Fruit fly (Drosophila melanogaster) whole organism, embryonic: ENCODE data around the gene CG5003.
A peak's percentile ranks its signal among the peaks of the same experiment; 100 is the strongest.

Experiments used
- Asciz ChIP-seq: fragments of 200-800 bp; sonication (Bioruptor generic); optimal IDR thresholded peaks from 2 replicates; lab custom pipeline; 2017; ENCODE audit warnings: missing biosample characterization, mild to moderate bottlenecking, missing genetic modification characterization, missing genetic modification reagents
- Bgb ChIP-seq: fragments of 200-800 bp; sonication (Bioruptor generic); IDR thresholded peaks from 2 replicates; pipeline ENCODE4 v1.3.6; 2022; ENCODE audit warnings: missing biosample characterization, missing genetic modification characterization; ENCODE audit not compliant: partially characterized antibody
- C15 ChIP-seq: fragments of 200-800 bp; sonication (Bioruptor generic); IDR thresholded peaks from 3 replicates; pipeline ENCODE4 v1.3.6; 2022; ENCODE audit warnings: missing biosample characterization, missing genetic modification characterization
- CG10267 ChIP-seq: fragments of 200-800 bp; sonication (Bioruptor generic); optimal IDR thresholded peaks from 2 replicates; lab custom pipeline; 2018; ENCODE audit warnings: missing biosample characterization, mild to moderate bottlenecking, missing genetic modification characterization, moderate library complexity
- CG13287 ChIP-seq: fragments of 200-800 bp; sonication (Bioruptor generic); IDR thresholded peaks from 2 replicates; pipeline ENCODE4 v1.3.6; 2022; ENCODE audit warnings: missing biosample characterization, missing genetic modification characterization; ENCODE audit not compliant: partially characterized antibody
- CG14965 ChIP-seq: fragments of 200-800 bp; sonication (Bioruptor generic); optimal IDR thresholded peaks from 2 replicates; lab custom pipeline; 2016; ENCODE audit warnings: missing biosample characterization, missing genetic modification characterization, borderline replicate concordance
- CG1647 ChIP-seq: fragments of 200-800 bp; sonication (Bioruptor generic); optimal IDR thresholded peaks from 3 replicates; lab custom pipeline; 2016; ENCODE audit warnings: missing biosample characterization, missing genetic modification characterization
- CG16863 ChIP-seq: fragments of 200-800 bp; sonication (Bioruptor generic); optimal IDR thresholded peaks from 3 replicates; lab custom pipeline; 2016; ENCODE audit warnings: missing biosample characterization, missing genetic modification characterization
- CG2116 ChIP-seq: fragments of 200-800 bp; sonication (Bioruptor generic); optimal IDR thresholded peaks from 3 replicates; lab custom pipeline; 2018; ENCODE audit warnings: missing biosample characterization, mild to moderate bottlenecking, missing genetic modification characterization
- CG2120 ChIP-seq: fragments of 200-800 bp; sonication (Bioruptor generic); optimal IDR thresholded peaks from 3 replicates; lab custom pipeline; 2016; ENCODE audit warnings: missing biosample characterization, missing genetic modification characterization
- CG33557 ChIP-seq: fragments of 200-800 bp; sonication (Bioruptor generic); optimal IDR thresholded peaks from 2 replicates; lab custom pipeline; 2019; ENCODE audit warnings: missing biosample characterization, mild to moderate bottlenecking, missing genetic modification characterization, moderate library complexity
- CG34376 ChIP-seq: fragments of 200-800 bp; sonication (Bioruptor generic); optimal IDR thresholded peaks from 2 replicates; lab custom pipeline; 2018; ENCODE audit warnings: missing biosample characterization, mild to moderate bottlenecking, missing genetic modification characterization
- CG4328 ChIP-seq: fragments of 200-800 bp; sonication (Bioruptor generic); optimal IDR thresholded peaks from 3 replicates; lab custom pipeline; 2017; ENCODE audit warnings: missing biosample characterization, missing genetic modification reagents, missing genetic modification characterization
- CG6175 ChIP-seq: fragments of 200-800 bp; sonication (Bioruptor generic); IDR thresholded peaks from 3 replicates; pipeline ENCODE4 v1.3.6; 2022; ENCODE audit warnings: missing biosample characterization, missing genetic modification characterization
- CG6683 ChIP-seq: fragments of 200-800 bp; sonication (Bioruptor generic); optimal IDR thresholded peaks from 2 replicates; lab custom pipeline; 2017; ENCODE audit warnings: missing biosample characterization, mild to moderate bottlenecking, missing genetic modification characterization, missing genetic modification reagents
- CG7928 ChIP-seq: fragments of 200-800 bp; sonication (Bioruptor generic); optimal IDR thresholded peaks from 2 replicates; lab custom pipeline; 2017; ENCODE audit warnings: missing biosample characterization, mild to moderate bottlenecking, missing genetic modification characterization
- CG9797 ChIP-seq: fragments of 200-800 bp; sonication (Bioruptor generic); optimal IDR thresholded peaks from 3 replicates; lab custom pipeline; 2018; ENCODE audit warnings: missing biosample characterization, mild to moderate bottlenecking, missing genetic modification characterization
- E2f1 ChIP-seq: fragments of 200-800 bp; sonication (Bioruptor generic); IDR thresholded peaks from 2 replicates; pipeline ENCODE4 v1.3.6; 2022; ENCODE audit warnings: missing biosample characterization, missing genetic modification characterization
- Ets97D ChIP-seq: fragments of 200-800 bp; sonication (Bioruptor generic); optimal IDR thresholded peaks from 3 replicates; lab custom pipeline; 2016; ENCODE audit warnings: missing biosample characterization, missing genetic modification characterization
- GATAe ChIP-seq: fragments of 200-800 bp; sonication (Bioruptor generic); conservative IDR thresholded peaks from 2 replicates; pipeline ENCODE4 v1.3.6; 2022; ENCODE audit warnings: missing biosample characterization, missing genetic modification characterization
- HLH3B ChIP-seq: fragments of 200-800 bp; sonication (Bioruptor generic); IDR thresholded peaks from 2 replicates; pipeline ENCODE4 v1.3.6; 2022; ENCODE audit warnings: missing biosample characterization, missing genetic modification characterization
- MESR4 ChIP-seq: fragments of 200-800 bp; sonication (Bioruptor generic); optimal IDR thresholded peaks from 2 replicates; lab custom pipeline; 2018; ENCODE audit warnings: missing biosample characterization, mild to moderate bottlenecking, missing genetic modification characterization, moderate library complexity
- Med ChIP-seq: fragments of 200-800 bp; sonication (Bioruptor generic); peaks from one replicate; lab custom pipeline; 2016; ENCODE audit warnings: missing biosample characterization, missing genetic modification characterization, mild to moderate bottlenecking, inconsistent platforms, moderate library complexity
- Rfx ChIP-seq: fragments of 200-800 bp; sonication (Bioruptor generic); IDR thresholded peaks from 2 replicates; pipeline ENCODE4 v1.3.6; 2022; ENCODE audit warnings: missing biosample characterization, missing genetic modification characterization
- Rx ChIP-seq: fragments of 200-800 bp; sonication (Bioruptor generic); IDR thresholded peaks from 2 replicates; pipeline ENCODE4 v1.3.6; 2022; ENCODE audit warnings: missing biosample characterization, missing genetic modification characterization
- Sox100B ChIP-seq: fragments of 200-800 bp; sonication (Bioruptor generic); optimal IDR thresholded peaks from 3 replicates; lab custom pipeline; 2018; ENCODE audit warnings: missing biosample characterization, mild to moderate bottlenecking, missing genetic modification characterization
- Sox102F ChIP-seq: fragments of 200-800 bp; sonication (Bioruptor generic); optimal IDR thresholded peaks from 2 replicates; lab custom pipeline; 2018; ENCODE audit warnings: missing biosample characterization, mild to moderate bottlenecking, missing genetic modification characterization, moderate library complexity
- Usf ChIP-seq: fragments of 200-800 bp; sonication (Bioruptor generic); optimal IDR thresholded peaks from 2 replicates; lab custom pipeline; 2017; ENCODE audit warnings: missing genotype, missing biosample characterization, missing genetic modification characterization
- chif ChIP-seq, 2 experiments: fragments of 200-800 bp; sonication (Bioruptor generic); optimal IDR thresholded peaks; 3 replicates each; lab custom pipeline; 2016; ENCODE audit warnings: missing biosample characterization in 2 of 2, missing genetic modification characterization in 2 of 2
- crp ChIP-seq, 2 experiments: fragments of 200-800 bp; sonication (Bioruptor generic); optimal IDR thresholded peaks; 2 replicates in 1 of 2; 3 replicates in 1 of 2; lab custom pipeline; 2017; ENCODE audit warnings: missing biosample characterization in 2 of 2, missing genetic modification characterization in 2 of 2, mild to moderate bottlenecking in 1 of 2, moderate library complexity in 1 of 2
- dysf ChIP-seq: fragments of 200-800 bp; sonication (Bioruptor generic); IDR thresholded peaks from 3 replicates; pipeline ENCODE4 v1.3.6; 2022; ENCODE audit warnings: missing biosample characterization, missing genetic modification characterization
- emc ChIP-seq: fragments of 200-800 bp; sonication (Bioruptor generic); optimal IDR thresholded peaks from 2 replicates; lab custom pipeline; 2016; ENCODE audit warnings: missing biosample characterization, missing genetic modification characterization
- ems ChIP-seq: fragments of 200-800 bp; sonication (Bioruptor generic); optimal IDR thresholded peaks from 3 replicates; lab custom pipeline; 2016; ENCODE audit warnings: missing biosample characterization, missing genetic modification characterization
- eve ChIP-seq, 2 experiments: fragments of >200 bp; optimal IDR thresholded peaks; 2 replicates each; lab custom pipeline; 2017; ENCODE audit warnings: missing biosample characterization in 2 of 2, missing genetic modification characterization in 2 of 2
- grn ChIP-seq: fragments of 200-800 bp; sonication (Bioruptor generic); optimal IDR thresholded peaks from 3 replicates; lab custom pipeline; 2017; ENCODE audit warnings: missing biosample characterization, missing genetic modification characterization
- gsb ChIP-seq: fragments of 200-800 bp; sonication (Bioruptor generic); IDR thresholded peaks from 2 replicates; pipeline ENCODE4 v1.3.6; 2022; ENCODE audit warnings: missing biosample characterization, missing genetic modification characterization
- lmd ChIP-seq: fragments of 200-800 bp; sonication (Bioruptor generic); IDR thresholded peaks from 2 replicates; pipeline ENCODE4 v1.3.6; 2022; ENCODE audit warnings: missing biosample characterization, missing genetic modification characterization
- nmo ChIP-seq: fragments of 200-800 bp; sonication (Bioruptor generic); optimal IDR thresholded peaks from 2 replicates; lab custom pipeline; 2018; ENCODE audit warnings: missing biosample characterization, mild to moderate bottlenecking, missing genetic modification characterization, moderate library complexity
- onecut ChIP-seq: fragments of 200-800 bp; sonication (Bioruptor generic); IDR thresholded peaks from 2 replicates; pipeline ENCODE4 v1.3.6; 2022; ENCODE audit warnings: missing biosample characterization, missing genetic modification characterization
- pan ChIP-seq, 4 experiments: fragments of >200 bp in 3 of 4; fragments of 200-800 bp in 1 of 4; sonication (Bioruptor generic) in 1 of 4; optimal IDR thresholded peaks in 3 of 4; IDR thresholded peaks in 1 of 4; 2 replicates each; pipeline versions ENCODE4 v1.3.6 to Lab custom; 2017 to 2022; ENCODE audit warnings: missing biosample characterization in 2 of 4, missing genetic modification characterization in 2 of 4, mixed read lengths in 1 of 4
- pb ChIP-seq: fragments of 200-800 bp; sonication (Bioruptor generic); optimal IDR thresholded peaks from 3 replicates; lab custom pipeline; 2016; ENCODE audit warnings: missing biosample characterization, missing genetic modification characterization
- sc ChIP-seq, 3 experiments: fragments of >200 bp in 2 of 3; fragments of 200-800 bp in 1 of 3; sonication (Bioruptor generic) in 1 of 3; optimal IDR thresholded peaks; 2 replicates in 2 of 3; 3 replicates in 1 of 3; lab custom pipeline; 2017; ENCODE audit warnings: mild to moderate bottlenecking in 1 of 3, missing biosample characterization in 1 of 3, missing genetic modification characterization in 1 of 3, missing genetic modification reagents in 1 of 3
- slbo ChIP-seq: fragments of 200-800 bp; sonication (Bioruptor generic); IDR thresholded peaks from 2 replicates; pipeline ENCODE4 v1.3.6; 2022; ENCODE audit warnings: missing biosample characterization, missing genetic modification characterization
- sna ChIP-seq: fragments of 200-800 bp; sonication (Bioruptor generic); IDR thresholded peaks from 2 replicates; pipeline ENCODE4 v1.3.6; 2022; ENCODE audit warnings: missing biosample characterization, missing genetic modification characterization; ENCODE audit not compliant: partially characterized antibody
- sug ChIP-seq: fragments of 200-800 bp; optimal IDR thresholded peaks from 2 replicates; lab custom pipeline; 2019; ENCODE audit warnings: missing biosample characterization, mild to moderate bottlenecking, missing genetic modification characterization, moderate library complexity
- tna ChIP-seq: fragments of 200-800 bp; sonication (Bioruptor generic); IDR thresholded peaks from 2 replicates; pipeline ENCODE4 v1.3.6; 2022; ENCODE audit warnings: missing biosample characterization, missing genetic modification characterization; ENCODE audit not compliant: partially characterized antibody
- vnd ChIP-seq: fragments of 200-800 bp; sonication (Bioruptor generic); IDR thresholded peaks from 3 replicates; pipeline ENCODE4 v1.3.6; 2022; ENCODE audit warnings: missing biosample characterization, missing genetic modification characterization; ENCODE audit not compliant: partially characterized antibody
- vvl ChIP-seq: fragments of 200-800 bp; sonication (Bioruptor generic); IDR thresholded peaks from 2 replicates; pipeline ENCODE4 v1.3.6; 2022; ENCODE audit warnings: missing biosample characterization, missing genetic modification characterization

CG5003 gene

DNA sequence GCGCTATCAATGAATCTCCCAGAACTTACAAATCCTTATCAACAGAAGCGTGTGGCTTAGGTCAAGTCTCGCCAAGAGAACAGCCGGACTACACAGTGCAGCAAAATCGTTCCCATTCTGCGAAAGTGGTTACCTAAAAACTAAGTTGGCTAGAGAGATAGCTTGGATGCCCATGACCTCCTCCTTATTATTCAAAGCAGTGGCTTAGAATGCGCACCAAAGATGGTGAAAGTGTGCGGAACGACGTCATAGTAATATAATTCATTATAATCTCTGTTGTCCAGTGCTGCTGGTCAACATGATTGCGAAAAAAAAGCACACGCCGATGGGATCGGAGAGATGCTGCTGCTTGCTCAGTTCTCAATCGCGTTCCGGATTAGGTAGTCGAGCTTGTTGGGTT is 38.2 kb upstream of the CG5003 start, which contains the start of gene Nep7 (continued):
- TF ChIP-seq emc (no peak), Ets97D (no peak), Usf (GFP tag; lab: Kevin White, UChicago) (no peak), CG34376 (peak; percentile 81), Rfx (GFP tag; lab: Robert Waterston, UW) (0 out of 2 replicates have a peak, but pooled peaks have one; percentile 28), Sox100B (no peak), slbo (GFP tag; lab: Robert Waterston, UW) (0 out of 2 replicates have a peak, but pooled peaks have one; percentile 35), CG2120 (peak; percentile 26), C15 (GFP tag; lab: Robert Waterston, UW) (0 out of 3 replicates have a peak, but pooled peaks have one; percentile 26), pan (optimal IDR thresholded peaks at IDR 0.05; lab: Kevin White, UChicago) (no peak), pan (GFP tag; optimal IDR thresholded peaks at IDR 0.05 in 1 of 2, IDR thresholded peaks at IDR 0.05 in 1 of 2) (peak in 1 of 2 experiments; percentile 5), eve (GFP tag; optimal IDR thresholded peaks at IDR 0.05; lab: Kevin White, UChicago) (no peak), CG33557 (no peak), grn (no peak), sug (tag; lab: Kevin White, UChicago) (peak; percentile 29), pb (GFP tag; lab: Kevin White, UChicago) (no peak), HLH3B (GFP tag; lab: Robert Waterston, UW) (0 out of 2 replicates have a peak, but pooled peaks have one; percentile 12), tna (GFP tag; lab: Robert Waterston, UW) (no peak), gsb (GFP tag; lab: Robert Waterston, UW) (peak; percentile 21; the same call in 1 of the 2 replicates), chif (GFP tag; optimal IDR thresholded peaks at IDR 0.05; lab: Kevin White, UChicago) (no peak), sc (optimal IDR thresholded peaks at IDR 0.05; lab: Kevin White, UChicago) (no peak), sc (GFP tag; optimal IDR thresholded peaks at IDR 0.05; lab: Kevin White, UChicago) (no peak), CG6175 (GFP tag; lab: Robert Waterston, UW) (no peak), CG7928 (GFP tag; lab: Kevin White, UChicago) (no peak), GATAe (GFP tag; lab: Robert Waterston, UW) (no peak), CG6683 (GFP tag; lab: Kevin White, UChicago) (no peak), Med (GFP tag; lab: Kevin White, UChicago) (peak; percentile 73), dysf (GFP tag; lab: Robert Waterston, UW) (0 out of 3 replicates have a peak, but pooled peaks have one; percentile 30), Asciz (GFP tag; lab: Kevin White, UChicago) (no peak)

dm6 chr3R:27953890-27954289 is 37.6 kb upstream of the CG5003 start, which contains the start of gene CG4951:
Gene CG4951, minus strand, starts transcription at chr3R:27954112.
- TF ChIP-seq CG4328 (GFP tag; lab: Kevin White, UChicago) (no peak), Ets97D (peak; percentile 72), CG2116 (peak; percentile 68), Sox102F (GFP tag; lab: Kevin White, UChicago) (no peak), CG1647 (GFP tag; lab: Kevin White, UChicago) (no peak), E2f1 (GFP tag; lab: Robert Waterston, UW) (no peak), MESR4 (GFP tag; lab: Kevin White, UChicago) (peak; percentile 52), Rx (no peak), CG9797 (GFP tag; lab: Kevin White, UChicago) (peak; percentile 95), pan (optimal IDR thresholded peaks at IDR 0.05; lab: Kevin White, UChicago) (no peak), pan (GFP tag; optimal IDR thresholded peaks at IDR 0.05 in 1 of 2, IDR thresholded peaks at IDR 0.05 in 1 of 2) (no peak), lmd (GFP tag; lab: Robert Waterston, UW) (no peak), vnd (GFP tag; lab: Robert Waterston, UW) (peak; percentile 36; the same call in 1 of the 3 replicates), Med (GFP tag; lab: Kevin White, UChicago) (peak; percentile 82), Bgb (GFP tag; lab: Robert Waterston, UW) (peak; percentile 61), CG16863 (GFP tag; lab: Kevin White, UChicago) (no peak), crp (GFP tag; optimal IDR thresholded peaks at IDR 0.05; lab: Kevin White, UChicago) (peak in 1 of 2 experiments; percentile 20), onecut (GFP tag; lab: Robert Waterston, UW) (no peak), HLH3B (GFP tag; lab: Robert Waterston, UW) (no peak), CG13287 (GFP tag; lab: Robert Waterston, UW) (peak; percentile 78), ems (GFP tag; lab: Kevin White, UChicago) (no peak), CG10267 (tag; lab: Kevin White, UChicago) (peak; percentile 44), nmo (GFP tag; lab: Kevin White, UChicago) (peak; percentile 22), sna (GFP tag; lab: Robert Waterston, UW) (no peak; the same call in 1 of the 2 replicates), CG14965 (GFP tag; lab: Kevin White, UChicago) (no peak), vvl (peak; percentile 34; the same call in 1 of the 2 replicates)
